Worm (Caenorhabditis elegans): ENCODE data around the gene srw-122.

DNA sequence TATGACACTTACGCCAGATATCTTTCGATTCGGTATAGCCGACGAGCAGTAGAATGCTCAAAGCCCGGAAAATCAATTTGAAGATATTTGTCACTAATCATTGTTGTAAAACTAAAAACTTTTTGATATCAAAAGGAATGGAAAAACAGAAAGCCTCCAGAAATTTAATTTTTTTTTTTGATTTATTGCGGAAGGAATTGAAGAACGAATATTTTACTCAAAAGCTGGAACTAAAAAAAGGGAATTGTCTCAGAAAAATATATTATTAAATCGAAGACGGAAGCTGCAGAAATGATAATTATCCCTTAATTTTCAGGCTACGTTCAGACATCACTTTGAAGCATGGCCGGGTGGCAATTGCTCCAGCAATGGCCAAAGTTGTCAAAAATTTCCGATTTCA, 8.1 kb downstream of the srw-122 start, which contains the start of gene srw-137:
- TF ChIP-seq ama-1 (optimal IDR thresholded peaks at IDR 0.05) = no peak
- no peak for TF ChIP-seq ceh-6 (GFP tag; optimal IDR thresholded peaks at IDR 0.05)
- no peak for TF ChIP-seq pha-4 (tag; optimal IDR thresholded peaks at IDR 0.05)
- TF ChIP-seq pat-9 (tag; optimal IDR thresholded peaks at IDR 0.05) = no peak

Measured in whole organism, late embryonic.